Worm (Caenorhabditis elegans) whole organism, late embryonic: ENCODE results near the gene srx-64.
A peak's percentile ranks its signal among the peaks of the same experiment; 100 is the strongest.

Source experiments
- C38D4.7 ChIP-seq: fragments of 200-800 bp; sonication (Bioruptor generic); optimal IDR thresholded peaks from 2 replicates; lab custom pipeline; 2018; ENCODE audit warnings: mild to moderate bottlenecking, missing genetic modification characterization, moderate library complexity, missing compliant biosample characterization
- F13H6.1 ChIP-seq: sonication (generic microtip); optimal IDR thresholded peaks from 2 replicates; lab custom pipeline; 2016; ENCODE audit warnings: missing genetic modification characterization, missing compliant biosample characterization
- Y22D7AL.16 ChIP-seq: sonication (generic microtip); optimal IDR thresholded peaks from 2 replicates; lab custom pipeline; 2016; ENCODE audit warnings: missing genetic modification characterization, missing compliant biosample characterization
- ceh-14 ChIP-seq: sonication (generic microtip); optimal IDR thresholded peaks from 2 replicates; lab custom pipeline; 2016; ENCODE audit warnings: missing genotype, missing genetic modification characterization, missing compliant biosample characterization
- ceh-18 ChIP-seq: sonication (generic microtip); optimal IDR thresholded peaks from 2 replicates; lab custom pipeline; 2016; ENCODE audit warnings: missing genetic modification characterization, missing compliant biosample characterization
- ceh-19 ChIP-seq: fragments of 200-800 bp; sonication (Bioruptor generic); optimal IDR thresholded peaks from 2 replicates; lab custom pipeline; 2018; ENCODE audit warnings: mild to moderate bottlenecking, missing genetic modification characterization, missing compliant biosample characterization
- ceh-22 ChIP-seq: sonication (generic microtip); optimal IDR thresholded peaks from 2 replicates; lab custom pipeline; 2017; ENCODE audit warnings: missing biosample characterization, missing genetic modification characterization
- ceh-24 ChIP-seq: sonication (generic microtip); optimal IDR thresholded peaks from 2 replicates; lab custom pipeline; 2016; ENCODE audit warnings: mild to moderate bottlenecking, missing genetic modification characterization, missing compliant biosample characterization
- ceh-30 ChIP-seq: fragments of 150-350 bp; optimal IDR thresholded peaks from 2 replicates; lab custom pipeline; 2014; ENCODE audit warnings: missing biosample characterization, missing genetic modification characterization
- ceh-45 ChIP-seq: fragments of 200-800 bp; sonication (Bioruptor generic); IDR thresholded peaks from 2 replicates; pipeline ENCODE4 v1.3.6; 2022; ENCODE audit warnings: missing genetic modification reagents, missing genetic modification characterization, missing compliant biosample characterization
- ceh-48 ChIP-seq: sonication (generic microtip); optimal IDR thresholded peaks from 2 replicates; lab custom pipeline; 2016; ENCODE audit warnings: missing genetic modification characterization, inconsistent platforms, missing compliant biosample characterization
- ceh-6 ChIP-seq: fragments of 200-800 bp; sonication (Bioruptor generic); optimal IDR thresholded peaks from 2 replicates; lab custom pipeline; 2018; ENCODE audit warnings: mild to moderate bottlenecking, missing genetic modification characterization, missing compliant biosample characterization
- dmd-4 ChIP-seq: sonication (generic microtip); optimal IDR thresholded peaks from 2 replicates; lab custom pipeline; 2016; ENCODE audit warnings: borderline replicate concordance, missing genetic modification characterization, missing compliant biosample characterization
- dve-1 ChIP-seq: sonication (generic microtip); optimal IDR thresholded peaks from 2 replicates; lab custom pipeline; 2017; ENCODE audit warnings: antibody characterized with exemption, mild to moderate bottlenecking, missing genetic modification characterization, missing compliant biosample characterization
- elt-2 ChIP-seq: sonication (generic microtip); optimal IDR thresholded peaks from 2 replicates; lab custom pipeline; 2016; ENCODE audit warnings: missing genetic modification reagents, missing genetic modification characterization, missing compliant biosample characterization
- elt-4 ChIP-seq: sonication (generic microtip); optimal IDR thresholded peaks from 2 replicates; lab custom pipeline; 2016; ENCODE audit warnings: missing genetic modification characterization, missing compliant biosample characterization
- ets-4 ChIP-seq: sonication (generic microtip); optimal IDR thresholded peaks from 2 replicates; lab custom pipeline; 2016; ENCODE audit warnings: missing genetic modification characterization, missing compliant biosample characterization
- fax-1 ChIP-seq: sonication (generic microtip); optimal IDR thresholded peaks from 2 replicates; lab custom pipeline; 2016; ENCODE audit warnings: missing genotype, missing genetic modification characterization, missing compliant biosample characterization
- hlh-6 ChIP-seq: sonication (generic microtip); optimal IDR thresholded peaks from 2 replicates; lab custom pipeline; 2016; ENCODE audit warnings: missing genotype, missing genetic modification characterization, missing compliant biosample characterization
- hlh-8 ChIP-seq: sonication (generic microtip); optimal IDR thresholded peaks from 2 replicates; lab custom pipeline; 2016; ENCODE audit warnings: missing genotype, missing genetic modification characterization, missing compliant biosample characterization
- lim-6 ChIP-seq: sonication (generic microtip); optimal IDR thresholded peaks from 2 replicates; lab custom pipeline; 2016; ENCODE audit warnings: missing genetic modification characterization, missing compliant biosample characterization
- lin-11 ChIP-seq: fragments of 200-800 bp; sonication (Bioruptor generic); optimal IDR thresholded peaks from 2 replicates; lab custom pipeline; 2018; ENCODE audit warnings: mild to moderate bottlenecking, missing genetic modification characterization, missing compliant biosample characterization
- madf-2 ChIP-seq: sonication (generic microtip); optimal IDR thresholded peaks from 2 replicates; lab custom pipeline; 2017; ENCODE audit warnings: missing genetic modification characterization, missing compliant biosample characterization
- nhr-11 ChIP-seq: fragments of 150-350 bp; optimal IDR thresholded peaks from 2 replicates; lab custom pipeline; 2014; ENCODE audit warnings: missing biosample characterization, missing genetic modification characterization
- nhr-232 ChIP-seq: sonication (generic microtip); optimal IDR thresholded peaks from 2 replicates; lab custom pipeline; 2016; ENCODE audit warnings: missing genetic modification characterization, missing compliant biosample characterization
- odd-2 ChIP-seq: sonication (generic microtip); optimal IDR thresholded peaks from 2 replicates; lab custom pipeline; 2017; ENCODE audit warnings: antibody characterized with exemption, mild to moderate bottlenecking, missing genetic modification characterization, missing compliant biosample characterization
- pag-3 ChIP-seq: sonication (generic microtip); optimal IDR thresholded peaks from 2 replicates; lab custom pipeline; 2016; ENCODE audit warnings: missing compliant biosample characterization, missing genetic modification characterization, borderline replicate concordance
- pax-1 ChIP-seq: fragments of 150-350 bp; optimal IDR thresholded peaks from 2 replicates; lab custom pipeline; 2014; ENCODE audit warnings: missing biosample characterization, missing genetic modification characterization
- pqm-1 ChIP-seq: sonication (generic microtip); optimal IDR thresholded peaks from 2 replicates; lab custom pipeline; 2016; ENCODE audit warnings: missing genetic modification characterization, missing compliant biosample characterization
- pros-1 ChIP-seq: fragments of 150-350 bp; optimal IDR thresholded peaks from 2 replicates; lab custom pipeline; 2014; ENCODE audit warnings: missing biosample characterization, missing genetic modification reagents, missing genetic modification characterization
- ref-2 ChIP-seq: sonication (generic microtip); optimal IDR thresholded peaks from 2 replicates; lab custom pipeline; 2016; ENCODE audit warnings: missing genetic modification characterization, missing compliant biosample characterization
- rnt-1 ChIP-seq: sonication (generic microtip); optimal IDR thresholded peaks from 2 replicates; lab custom pipeline; 2016; ENCODE audit warnings: missing genetic modification characterization, missing compliant biosample characterization
- tbx-2 ChIP-seq: sonication (generic microtip); optimal IDR thresholded peaks from 2 replicates; lab custom pipeline; 2016; ENCODE audit warnings: missing genetic modification characterization, missing compliant biosample characterization
- tbx-7 ChIP-seq: sonication (generic microtip); optimal IDR thresholded peaks from 2 replicates; lab custom pipeline; 2016; ENCODE audit warnings: missing genotype, missing genetic modification characterization, missing compliant biosample characterization
- ttx-3 ChIP-seq: sonication (generic microtip); optimal IDR thresholded peaks from 2 replicates; lab custom pipeline; 2016; ENCODE audit warnings: missing genetic modification reagents, missing genetic modification characterization, missing compliant biosample characterization
- unc-42 ChIP-seq: sonication (generic microtip); optimal IDR thresholded peaks from 2 replicates; lab custom pipeline; 2016; ENCODE audit warnings: missing genotype, missing genetic modification characterization, missing compliant biosample characterization
- zip-5 ChIP-seq: sonication (generic microtip); optimal IDR thresholded peaks from 2 replicates; lab custom pipeline; 2016; ENCODE audit warnings: missing genetic modification characterization, missing compliant biosample characterization
- ztf-16 ChIP-seq: sonication (generic microtip); optimal IDR thresholded peaks from 2 replicates; lab custom pipeline; 2017; ENCODE audit warnings: missing genetic modification characterization, missing compliant biosample characterization

Gene srx-64

ce11 chrV:3929099-3929498 lies at the start of gene srx-64:
Gene srx-64, plus strand, starts transcription at chrV:3929399.
- TF ChIP-seq F13H6.1 (tag; lab: Kevin White, UChicago) (no peak), hlh-8 (tag; lab: Kevin White, UChicago) (no peak), rnt-1 (no peak), nhr-11 (no peak), tbx-7 (tag; lab: Kevin White, UChicago) (no peak), pqm-1 (tag; lab: Kevin White, UChicago) (no peak), Y22D7AL.16 (no peak), zip-5 (no peak), hlh-6 (tag; lab: Kevin White, UChicago) (no peak), lin-11 (tag; lab: Kevin White, UChicago) (no peak), ceh-30 (tag; lab: Kevin White, UChicago) (no peak), tbx-2 (tag; lab: Kevin White, UChicago) (no peak), ceh-18 (no peak), ceh-6 (GFP tag; lab: Kevin White, UChicago) (no peak), ceh-48 (tag; lab: Kevin White, UChicago) (no peak), pag-3 (tag; lab: Kevin White, UChicago) (no peak)
- TF ChIP-seq, all 69 proteins: peak for 0

DNA sequence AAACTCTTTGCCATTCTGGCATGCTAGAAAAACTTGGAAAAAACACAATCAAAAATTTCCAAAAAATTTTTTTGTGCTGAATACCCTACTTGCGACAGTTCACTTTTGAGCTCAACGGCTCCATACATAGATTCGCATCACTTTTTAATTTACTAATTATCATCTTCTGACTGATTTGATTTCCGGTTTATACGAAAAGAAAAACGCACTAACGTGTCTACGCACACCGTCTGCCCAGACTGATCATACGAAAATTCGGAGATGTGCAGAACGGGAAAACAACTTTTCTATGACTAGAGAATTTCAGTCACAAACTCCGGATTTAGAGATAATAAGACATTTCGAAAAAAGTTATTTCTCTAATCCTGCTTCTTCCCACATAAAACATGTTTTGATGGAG lies 44.6 kb upstream of the srx-64 start:
- TF ChIP-seq ref-2 (tag; lab: Kevin White, UChicago) (no peak), fax-1 (tag; lab: Kevin White, UChicago) (no peak)
- TF ChIP-seq, all 69 proteins: peak for 0

DNA sequence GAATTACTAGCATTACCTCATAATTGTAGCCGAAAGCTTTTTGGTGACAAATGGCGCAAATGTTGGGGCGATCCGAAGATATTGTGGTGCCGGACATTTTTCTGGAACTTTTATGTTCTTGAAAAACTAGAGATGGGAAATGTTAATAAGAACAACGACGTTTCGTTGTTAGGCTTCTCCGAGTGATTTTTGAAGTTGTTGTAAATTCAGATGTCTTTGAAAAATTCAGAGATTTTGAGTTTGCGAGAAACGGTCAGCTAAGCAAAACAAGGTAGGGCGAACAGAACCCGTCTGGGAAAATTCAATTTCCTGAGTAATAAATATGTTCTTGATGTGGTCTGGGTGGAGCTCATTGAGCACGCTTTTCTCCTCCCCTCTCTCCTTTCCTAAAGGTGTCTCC lies 43.1 kb upstream of the srx-64 start, which contains the start of gene nhr-124:
Gene nhr-124 (minus strand): TSS at position 101 of the 400 bp plus-strand sequence.
- no peak for TF ChIP-seq zip-5
- no peak for TF ChIP-seq ztf-16 (tag; lab: Kevin White, UChicago)
- no peak for TF ChIP-seq lim-6 (tag; lab: Kevin White, UChicago)
- TF ChIP-seq ceh-45 (GFP tag; lab: Robert Waterston, UW) = no peak
- no peak for TF ChIP-seq ceh-14 (tag; lab: Kevin White, UChicago)
- no peak for TF ChIP-seq ceh-19 (GFP tag; lab: Kevin White, UChicago)
- TF ChIP-seq odd-2 (tag; lab: Kevin White, UChicago) = no peak

ce11 chrV:3889113-3889512 lies 40.1 kb upstream of the srx-64 start, which contains the start of gene C17E7.13:
Gene C17E7.13, minus strand, starts transcription at chrV:3889288.
- TF ChIP-seq ceh-22 (no peak), elt-2 (peak; percentile 16)

ce11 chrV:3890761-3891160 lies 38.4 kb upstream of the srx-64 start, which contains the start of gene C17E7.9:
Gene C17E7.9, minus strand, starts transcription at chrV:3890861.
- TF ChIP-seq pax-1 (tag; lab: Kevin White, UChicago) (no peak), hlh-6 (tag; lab: Kevin White, UChicago) (no peak), unc-42 (tag; lab: Kevin White, UChicago) (no peak), elt-4 (tag; lab: Kevin White, UChicago) (no peak), ceh-30 (tag; lab: Kevin White, UChicago) (no peak), pros-1 (tag; lab: Kevin White, UChicago) (no peak), ets-4 (tag; lab: Kevin White, UChicago) (no peak), C38D4.7 (GFP tag; lab: Kevin White, UChicago) (no peak), dmd-4 (tag; lab: Kevin White, UChicago) (no peak), madf-2 (no peak)

- TF ChIP-seq ceh-48 (tag; lab: Kevin White, UChicago) (no peak), nhr-232 (no peak), ceh-24 (no peak), ceh-30 (tag; lab: Kevin White, UChicago) (no peak), ets-4 (tag; lab: Kevin White, UChicago) (no peak), ttx-3 (tag; lab: Kevin White, UChicago) (no peak), dve-1 (no peak), Y22D7AL.16 (no peak)
These were observed 37.3 kb upstream of the srx-64 start, which contains the start of gene C17E7.12 for ce11 chrV:3891919-3892318. Gene C17E7.12, minus strand, starts transcription at chrV:3892019.
